Worm (Caenorhabditis elegans) whole organism, L4 larva: Measurements from ENCODE around the gene H04M03.12.

ENCODE experiments used
- F26F4.8 ChIP-seq: fragments of 200-800 bp; sonication (Bioruptor generic); conservative IDR thresholded peaks from 2 replicates; pipeline ENCODE4 v1.3.6; 2022; ENCODE audit warnings: missing genetic modification characterization, missing compliant biosample characterization
- R02D3.7 ChIP-seq: fragments of 150-350 bp; sonication (generic microtip); optimal IDR thresholded peaks from 3 replicates; lab custom pipeline; 2014; ENCODE audit warnings: missing biosample characterization, missing genetic modification characterization
- T26A8.4 ChIP-seq: fragments of 200-800 bp; sonication (Bioruptor generic); IDR thresholded peaks from 2 replicates; pipeline ENCODE4 v1.3.6; 2022; ENCODE audit warnings: missing genetic modification characterization, missing compliant biosample characterization
- Y48G9A.11 ChIP-seq: fragments of 200-800 bp; sonication (Bioruptor generic); IDR thresholded peaks from 2 replicates; pipeline ENCODE4 v1.3.6; 2022; ENCODE audit warnings: missing genetic modification reagents, missing genetic modification characterization, missing compliant biosample characterization
- Y5F2A.4 ChIP-seq: fragments of 200-800 bp; sonication (Bioruptor generic); optimal IDR thresholded peaks from 2 replicates; lab custom pipeline; 2018; ENCODE audit warnings: mild to moderate bottlenecking, missing genetic modification characterization, missing compliant biosample characterization
- aha-1 ChIP-seq: fragments of 150-350 bp; peaks from one replicate; lab custom pipeline; 2014; ENCODE audit warnings: missing biosample characterization, missing genetic modification characterization
- ama-1 ChIP-seq: fragments of 150-350 bp; optimal IDR thresholded peaks from 2 replicates; lab custom pipeline; 2014; ENCODE audit warnings: inconsistent platforms, mixed read lengths
- arid-1 ChIP-seq: fragments of 200-800 bp; sonication (Bioruptor generic); conservative IDR thresholded peaks from 2 replicates; pipeline ENCODE4 v1.3.6; 2022; ENCODE audit warnings: missing genetic modification reagents, missing genetic modification characterization, missing compliant biosample characterization
- ceh-28 ChIP-seq: fragments of 150-350 bp; optimal IDR thresholded peaks from 2 replicates; lab custom pipeline; 2014; ENCODE audit warnings: missing biosample characterization, missing genetic modification reagents, missing genetic modification characterization
- ceh-32 ChIP-seq: sonication (generic microtip); optimal IDR thresholded peaks from 2 replicates; lab custom pipeline; 2016; ENCODE audit warnings: mild to moderate bottlenecking, missing genetic modification characterization, missing compliant biosample characterization; ENCODE audit not compliant: poor library complexity
- ceh-44 ChIP-seq: fragments of 200-800 bp; sonication (Bioruptor generic); IDR thresholded peaks from 2 replicates; pipeline ENCODE4 v1.3.6; 2022; ENCODE audit warnings: missing genetic modification reagents, missing genetic modification characterization, missing compliant biosample characterization
- cey-2 ChIP-seq: sonication (generic microtip); optimal IDR thresholded peaks from 3 replicates; lab custom pipeline; 2017; ENCODE audit warnings: missing genetic modification characterization, mild to moderate bottlenecking, missing compliant biosample characterization, antibody characterized with exemption, borderline replicate concordance; ENCODE audit not compliant: insufficient read depth
- daf-19 ChIP-seq: fragments of 200-800 bp; sonication (Bioruptor generic); conservative IDR thresholded peaks from 2 replicates; pipeline ENCODE4 v1.3.6; 2022; ENCODE audit warnings: missing genetic modification characterization, missing compliant biosample characterization
- dmd-6 ChIP-seq: fragments of 200-800 bp; sonication (Bioruptor generic); IDR thresholded peaks from 2 replicates; pipeline ENCODE4 v1.3.6; 2022; ENCODE audit warnings: missing genetic modification reagents, missing genetic modification characterization, missing compliant biosample characterization
- dmd-8 ChIP-seq: fragments of 200-800 bp; sonication (Bioruptor generic); IDR thresholded peaks from 2 replicates; pipeline ENCODE4 v1.3.6; 2022; ENCODE audit warnings: missing genetic modification characterization, missing compliant biosample characterization
- dmd-9 ChIP-seq: fragments of 200-800 bp; sonication (Bioruptor generic); IDR thresholded peaks from 2 replicates; pipeline ENCODE4 v1.3.6; 2022; ENCODE audit warnings: missing genetic modification reagents, missing genetic modification characterization, missing compliant biosample characterization
- duxl-1 ChIP-seq: sonication (generic microtip); optimal IDR thresholded peaks from 2 replicates; lab custom pipeline; 2016; ENCODE audit warnings: mild to moderate bottlenecking, missing genetic modification characterization, moderate library complexity, missing compliant biosample characterization; ENCODE audit not compliant: poor library complexity
- dve-1 ChIP-seq: sonication (generic microtip); optimal IDR thresholded peaks from 2 replicates; lab custom pipeline; 2017; ENCODE audit warnings: antibody characterized with exemption, mild to moderate bottlenecking, missing genetic modification characterization, missing compliant biosample characterization; ENCODE audit not compliant: insufficient read depth
- fkh-10 ChIP-seq: fragments of 150-350 bp; optimal IDR thresholded peaks from 2 replicates; lab custom pipeline; 2014; ENCODE audit warnings: missing biosample characterization, missing genetic modification reagents, missing genetic modification characterization
- hlh-30 ChIP-seq: sonication (generic microtip); optimal IDR thresholded peaks from 2 replicates; lab custom pipeline; 2017; ENCODE audit warnings: antibody characterized with exemption, mild to moderate bottlenecking, missing genetic modification characterization, missing compliant biosample characterization; ENCODE audit not compliant: insufficient read depth
- lim-7 ChIP-seq: fragments of 200-800 bp; sonication (Bioruptor generic); IDR thresholded peaks from 2 replicates; pipeline ENCODE4 v1.3.6; 2022; ENCODE audit warnings: missing genetic modification characterization, missing compliant biosample characterization
- lsy-2 ChIP-seq, 2 experiments: fragments of 150-350 bp in 1 of 2; sonication (generic microtip) in 1 of 2; optimal IDR thresholded peaks; 2 replicates each; lab custom pipeline; 2014 to 2017; ENCODE audit warnings: missing biosample characterization in 2 of 2, missing genetic modification characterization in 2 of 2
- madf-9 ChIP-seq: fragments of 200-800 bp; sonication (Bioruptor generic); conservative IDR thresholded peaks from 2 replicates; pipeline ENCODE4 v1.3.6; 2022; ENCODE audit warnings: missing genetic modification reagents, missing genetic modification characterization, missing compliant biosample characterization
- mes-2 ChIP-seq: sonication (generic microtip); optimal IDR thresholded peaks from 2 replicates; lab custom pipeline; 2016; ENCODE audit warnings: missing genotype, mild to moderate bottlenecking, missing genetic modification characterization, missing compliant biosample characterization; ENCODE audit not compliant: poor library complexity, severe bottlenecking
- nhr-102 ChIP-seq: sonication (generic microtip); optimal IDR thresholded peaks from 2 replicates; lab custom pipeline; 2016; ENCODE audit warnings: mild to moderate bottlenecking, missing genetic modification characterization, moderate library complexity, missing compliant biosample characterization
- nhr-48 ChIP-seq: sonication (generic microtip); optimal IDR thresholded peaks from 2 replicates; lab custom pipeline; 2016; ENCODE audit warnings: mild to moderate bottlenecking, missing genetic modification characterization, missing compliant biosample characterization
- pha-4 ChIP-seq, 2 experiments: fragments of 150-350 bp in 1 of 2; fragments of 200-800 bp in 1 of 2; sonication (Bioruptor generic) in 1 of 2; IDR thresholded peaks in 1 of 2; optimal IDR thresholded peaks in 1 of 2; 2 replicates each; pipeline versions ENCODE4 v1.3.6 to Lab custom; 2014 to 2022; ENCODE audit warnings: missing genetic modification characterization in 2 of 2, missing genetic modification reagents in 2 of 2, missing biosample characterization in 1 of 2, missing compliant biosample characterization in 1 of 2
- php-3 ChIP-seq: fragments of 200-800 bp; sonication (Bioruptor generic); IDR thresholded peaks from 2 replicates; pipeline ENCODE4 v1.3.6; 2022; ENCODE audit warnings: missing genetic modification reagents, missing genetic modification characterization, missing compliant biosample characterization
- saeg-2 ChIP-seq: fragments of 200-800 bp; sonication (Bioruptor generic); IDR thresholded peaks from 2 replicates; pipeline ENCODE4 v1.3.6; 2022; ENCODE audit warnings: missing genetic modification reagents, missing genetic modification characterization, missing compliant biosample characterization
- sdz-12 ChIP-seq: fragments of 200-800 bp; sonication (Bioruptor generic); optimal IDR thresholded peaks from 2 replicates; lab custom pipeline; 2018; ENCODE audit warnings: mild to moderate bottlenecking, missing genetic modification characterization, missing compliant biosample characterization
- snpc-1.2 ChIP-seq: fragments of 200-800 bp; sonication (Bioruptor generic); IDR thresholded peaks from 2 replicates; pipeline ENCODE4 v1.3.6; 2022; ENCODE audit warnings: missing genetic modification reagents, missing genetic modification characterization, missing compliant biosample characterization
- snpc-4 ChIP-seq: fragments of 150-350 bp; optimal IDR thresholded peaks from 2 replicates; lab custom pipeline; 2014; ENCODE audit warnings: missing biosample characterization, missing genetic modification characterization
- unc-62 ChIP-seq, 3 experiments: fragments of 150-350 bp in 1 of 3; sonication (generic microtip); optimal IDR thresholded peaks in 2 of 3; peaks in 1 of 3; 1 replicate in 1 of 3; 2 replicates in 2 of 3; lab custom pipeline; 2014 to 2017; ENCODE audit warnings: missing biosample characterization in 3 of 3, missing genetic modification characterization in 3 of 3, missing genetic modification reagents in 3 of 3, missing genotype in 1 of 3
- ztf-11 ChIP-seq: fragments of 150-350 bp; optimal IDR thresholded peaks from 2 replicates; lab custom pipeline; 2014; ENCODE audit warnings: missing biosample characterization, missing genetic modification characterization

The H04M03.12 gene

DNA sequence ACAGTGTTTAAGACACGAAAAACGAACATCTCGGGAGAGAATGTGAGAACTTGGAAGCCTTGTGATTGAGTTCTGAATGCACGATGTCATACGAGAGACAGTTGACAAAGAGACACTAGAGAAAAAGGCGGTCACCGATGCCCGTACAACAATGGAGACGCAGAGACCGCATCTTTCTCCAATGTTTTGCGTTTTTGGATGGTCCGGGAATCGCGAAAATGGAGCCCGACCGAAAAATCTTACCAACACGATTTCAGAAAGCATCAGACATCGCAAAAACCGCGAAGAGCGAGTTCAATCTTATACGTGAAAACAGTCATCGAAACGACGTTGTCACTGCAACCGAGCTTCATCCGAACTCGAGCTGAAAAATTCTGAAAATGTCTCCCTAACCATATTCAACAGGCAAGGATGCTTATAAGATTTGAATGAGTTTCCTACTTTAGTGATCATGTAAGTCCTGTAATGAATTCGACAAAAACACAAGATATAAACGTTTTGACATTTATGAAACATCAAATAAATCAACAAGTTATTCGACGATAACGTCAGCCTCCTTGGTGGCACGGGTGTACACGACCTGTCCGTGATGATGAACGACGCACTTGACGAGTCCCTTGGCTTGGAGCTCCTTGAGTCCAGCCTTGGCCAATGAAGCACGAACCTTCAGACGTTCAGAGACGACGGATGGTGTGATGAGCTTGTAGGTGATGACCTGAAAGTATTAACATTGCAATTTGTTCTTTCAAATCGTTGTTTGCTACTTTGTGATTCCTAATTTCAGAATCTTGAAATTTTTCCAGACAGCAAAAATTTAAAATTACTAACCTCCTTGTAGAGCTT lies 43.7 kb upstream of the H04M03.12 start, which contains the start of gene inx-7 (continued):
- TF ChIP-seq ceh-32 (tag; lab: Kevin White, UChicago) = no peak
- no peak for TF ChIP-seq fkh-10
- no peak for TF ChIP-seq nhr-102
- peak; percentile 47 for TF ChIP-seq duxl-1 (tag; lab: Kevin White, UChicago)
- TF ChIP-seq saeg-2 = no peak
- TF ChIP-seq dmd-6 (GFP tag; lab: Robert Waterston, UW) = peak; percentile 18; the same call in 1 of the 2 replicates
- TF ChIP-seq lsy-2 (tag; optimal IDR thresholded peaks at IDR 0.05; lab: Kevin White, UChicago) = peak in 1 of 2 experiments; percentile 54
- peak; percentile 26 for TF ChIP-seq mes-2
- peak; percentile 37 for TF ChIP-seq T26A8.4 (GFP tag; lab: Robert Waterston, UW)
- peak; percentile 27 for TF ChIP-seq Y5F2A.4
- TF ChIP-seq F26F4.8 (GFP tag; lab: Robert Waterston, UW) = 0 out of 2 replicates have a peak, but pooled peaks have one; percentile 48
- TF ChIP-seq dmd-9 (GFP tag; lab: Robert Waterston, UW) = no peak
- TF ChIP-seq dve-1 (tag; lab: Kevin White, UChicago) = peak; percentile 34
- 0 out of 2 replicates have a peak, but pooled peaks have one; percentile 59 for TF ChIP-seq arid-1 (GFP tag; lab: Robert Waterston, UW)
- peak; percentile 36 for TF ChIP-seq ama-1 (lab: Kevin White, UChicago)
- no peak for TF ChIP-seq ztf-11 (tag; lab: Kevin White, UChicago)
- peak; percentile 70 for TF ChIP-seq Y48G9A.11
- no peak for TF ChIP-seq ceh-44 (GFP tag; lab: Robert Waterston, UW)
- TF ChIP-seq snpc-4 = no peak
- TF ChIP-seq pha-4 (GFP tag; IDR thresholded peaks at IDR 0.05; lab: Robert Waterston, UW) = peak; percentile 49; the same call in 1 of the 2 replicates
- no peak for TF ChIP-seq pha-4 (tag; optimal IDR thresholded peaks at IDR 0.05; lab: Kevin White, UChicago)
- TF ChIP-seq sdz-12 (GFP tag; lab: Kevin White, UChicago) = no peak
- TF ChIP-seq hlh-30 = peak; percentile 84

- TF ChIP-seq lim-7 (no peak), cey-2 (tag; lab: Kevin White, UChicago) (no peak), snpc-1.2 (peak; percentile 55; the same call in 1 of the 2 replicates), php-3 (GFP tag; lab: Robert Waterston, UW) (no peak)
Measured at ce11 chrIV:5945455-5945854, 42.3 kb upstream of the H04M03.12 start.

DNA sequence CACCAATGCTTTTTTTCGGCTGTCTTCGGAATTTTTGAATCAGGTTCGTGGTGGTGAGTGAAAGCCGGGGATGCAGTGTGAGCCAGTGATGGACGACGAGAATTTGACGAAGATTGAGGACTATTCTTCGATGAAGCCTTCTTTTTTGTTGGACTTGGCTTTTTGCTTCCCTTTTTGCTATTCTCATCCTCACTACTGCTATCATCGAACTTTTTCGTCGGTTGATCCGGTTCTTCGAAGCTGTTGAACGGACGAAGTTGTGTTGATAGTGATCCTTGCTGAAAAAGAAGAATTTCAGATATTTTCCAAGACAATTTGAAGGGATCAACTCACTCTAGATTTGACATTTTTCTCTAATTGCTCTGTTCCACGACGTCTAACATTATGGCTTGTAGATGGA lies 41.0 kb upstream of the H04M03.12 start:
- TF ChIP-seq R02D3.7 (tag; lab: Kevin White, UChicago) (no peak), aha-1 (peak; percentile 96), ceh-28 (tag; lab: Kevin White, UChicago) (no peak), dmd-8 (no peak), madf-9 (GFP tag; lab: Robert Waterston, UW) (no peak), daf-19 (GFP tag; lab: Robert Waterston, UW) (no peak), unc-62 (GFP tag; optimal IDR thresholded peaks at IDR 0.05 in 1 of 2; lab: Kevin White, UChicago) (peak in 1 of 2 experiments; percentile 90), unc-62 (tag; optimal IDR thresholded peaks at IDR 0.05; lab: Kevin White, UChicago) (no peak), nhr-48 (no peak)
